Fruit fly (Drosophila melanogaster) whole organism, embryonic: ENCODE measurements around the gene Wwox.
A peak's percentile ranks its signal among the peaks of the same experiment; 100 is the strongest.

ENCODE experiments used
- Atf-2 ChIP-seq: fragments of 200-800 bp; sonication (Bioruptor generic); optimal IDR thresholded peaks from 2 replicates; lab custom pipeline; 2016; ENCODE audit warnings: missing biosample characterization, missing genetic modification characterization
- B-H2 ChIP-seq: fragments of 200-800 bp; sonication (Bioruptor generic); optimal IDR thresholded peaks from 2 replicates; lab custom pipeline; 2018; ENCODE audit warnings: missing biosample characterization, mild to moderate bottlenecking, missing genetic modification characterization
- BEAF-32 ChIP-seq: fragments of 200-800 bp; sonication (Bioruptor generic); optimal IDR thresholded peaks from 3 replicates; lab custom pipeline; 2017; ENCODE audit warnings: missing biosample characterization, missing genetic modification characterization, mild to moderate bottlenecking, moderate library complexity, missing genetic modification reagents
- CG11247 ChIP-seq: fragments of 200-800 bp; sonication (Bioruptor generic); IDR thresholded peaks from 2 replicates; pipeline ENCODE4 v1.3.6; 2022; ENCODE audit warnings: missing biosample characterization, missing genetic modification characterization
- CG11695 ChIP-seq: fragments of 200-800 bp; sonication (Bioruptor generic); IDR thresholded peaks from 3 replicates; pipeline ENCODE4 v1.3.6; 2022; ENCODE audit warnings: missing biosample characterization, missing genetic modification characterization
- CG11696 ChIP-seq: fragments of 200-800 bp; sonication (Bioruptor generic); IDR thresholded peaks from 2 replicates; pipeline ENCODE4 v1.3.6; 2022; ENCODE audit warnings: missing biosample characterization, missing genetic modification characterization
- CG12236 ChIP-seq: fragments of 200-800 bp; sonication (Bioruptor generic); optimal IDR thresholded peaks from 2 replicates; lab custom pipeline; 2016; ENCODE audit warnings: missing biosample characterization, missing genetic modification characterization
- CG13424 ChIP-seq: fragments of 200-800 bp; sonication (Bioruptor generic); optimal IDR thresholded peaks from 2 replicates; lab custom pipeline; 2019; ENCODE audit warnings: missing biosample characterization, mild to moderate bottlenecking, missing genetic modification characterization, moderate library complexity
- CG14014 ChIP-seq: fragments of 200-800 bp; sonication (Bioruptor generic); IDR thresholded peaks from 2 replicates; pipeline ENCODE4 v1.3.6; 2022; ENCODE audit warnings: missing biosample characterization, missing genetic modification characterization
- CG14667 ChIP-seq: fragments of 200-800 bp; sonication (Bioruptor generic); IDR thresholded peaks from 2 replicates; pipeline ENCODE4 v1.3.6; 2022; ENCODE audit warnings: missing biosample characterization, missing genetic modification characterization
- CG15696 ChIP-seq: fragments of 200-800 bp; sonication (Bioruptor generic); optimal IDR thresholded peaks from 2 replicates; lab custom pipeline; 2019; ENCODE audit warnings: missing biosample characterization, mild to moderate bottlenecking, missing genetic modification characterization, moderate library complexity
- CG1602 ChIP-seq: fragments of 200-800 bp; sonication (Bioruptor generic); optimal IDR thresholded peaks from 3 replicates; lab custom pipeline; 2016; ENCODE audit warnings: missing biosample characterization, missing genetic modification characterization
- CG17829 ChIP-seq: fragments of 200-800 bp; optimal IDR thresholded peaks from 2 replicates; lab custom pipeline; 2019; ENCODE audit warnings: missing biosample characterization, mild to moderate bottlenecking, missing genetic modification characterization, moderate library complexity
- CG18011 ChIP-seq: fragments of 200-800 bp; sonication (Bioruptor generic); optimal IDR thresholded peaks from 2 replicates; lab custom pipeline; 2017; ENCODE audit warnings: missing biosample characterization, missing genetic modification characterization, mild to moderate bottlenecking, moderate library complexity, missing genotype
- CG18476 ChIP-seq: fragments of 200-800 bp; sonication (Bioruptor generic); optimal IDR thresholded peaks from 2 replicates; lab custom pipeline; 2016; ENCODE audit warnings: missing biosample characterization, mild to moderate bottlenecking, missing genetic modification characterization
- CG2678 ChIP-seq: fragments of 200-800 bp; sonication (Bioruptor generic); optimal IDR thresholded peaks from 3 replicates; lab custom pipeline; 2019; ENCODE audit warnings: missing biosample characterization, mild to moderate bottlenecking, missing genetic modification characterization, moderate library complexity
- CG31224 ChIP-seq: fragments of 200-800 bp; sonication (Bioruptor generic); IDR thresholded peaks from 2 replicates; pipeline ENCODE4 v1.3.6; 2022; ENCODE audit warnings: missing biosample characterization, missing genetic modification characterization
- CG31365 ChIP-seq: fragments of 200-800 bp; sonication (Bioruptor generic); optimal IDR thresholded peaks from 2 replicates; lab custom pipeline; 2018; ENCODE audit warnings: missing biosample characterization, mild to moderate bottlenecking, missing genetic modification characterization
- CG3847 ChIP-seq: fragments of 200-800 bp; sonication (Bioruptor generic); IDR thresholded peaks from 2 replicates; pipeline ENCODE4 v1.3.6; 2022; ENCODE audit warnings: missing biosample characterization, missing genetic modification characterization
- CG4282 ChIP-seq: fragments of 200-800 bp; sonication (Bioruptor generic); optimal IDR thresholded peaks from 2 replicates; lab custom pipeline; 2016; ENCODE audit warnings: missing biosample characterization, missing genetic modification characterization
- CG6254 ChIP-seq: fragments of 200-800 bp; sonication (Bioruptor generic); optimal IDR thresholded peaks from 3 replicates; lab custom pipeline; 2017; ENCODE audit warnings: mild to moderate bottlenecking, missing biosample characterization, missing genetic modification reagents, missing genetic modification characterization
- CG7271 ChIP-seq: fragments of 200-800 bp; sonication (Bioruptor generic); optimal IDR thresholded peaks from 2 replicates; lab custom pipeline; 2018; ENCODE audit warnings: missing biosample characterization, mild to moderate bottlenecking, missing genetic modification characterization, moderate library complexity
- CG7745 ChIP-seq: fragments of 200-800 bp; sonication (Bioruptor generic); optimal IDR thresholded peaks from 2 replicates; lab custom pipeline; 2018; ENCODE audit warnings: missing biosample characterization, mild to moderate bottlenecking, missing genetic modification characterization, moderate library complexity
- CG7928 ChIP-seq: fragments of 200-800 bp; sonication (Bioruptor generic); optimal IDR thresholded peaks from 2 replicates; lab custom pipeline; 2017; ENCODE audit warnings: missing biosample characterization, mild to moderate bottlenecking, missing genetic modification characterization
- CG8359 ChIP-seq: fragments of 200-800 bp; sonication (Bioruptor generic); optimal IDR thresholded peaks from 2 replicates; lab custom pipeline; 2017; ENCODE audit warnings: missing biosample characterization, mild to moderate bottlenecking, missing genetic modification characterization, borderline replicate concordance
- CG8388 ChIP-seq: fragments of 200-800 bp; sonication (Bioruptor generic); optimal IDR thresholded peaks from 2 replicates; lab custom pipeline; 2019; ENCODE audit warnings: missing biosample characterization, mild to moderate bottlenecking, missing genetic modification characterization, moderate library complexity
- CG8478 ChIP-seq: fragments of >200 bp; optimal IDR thresholded peaks from 2 replicates; lab custom pipeline; 2018
- CG9876 ChIP-seq: fragments of 200-800 bp; sonication (Bioruptor generic); optimal IDR thresholded peaks from 2 replicates; lab custom pipeline; 2016; ENCODE audit warnings: missing biosample characterization, missing genetic modification characterization
- Ets97D ChIP-seq: fragments of 200-800 bp; sonication (Bioruptor generic); optimal IDR thresholded peaks from 3 replicates; lab custom pipeline; 2016; ENCODE audit warnings: missing biosample characterization, missing genetic modification characterization
- H15 ChIP-seq: fragments of 200-800 bp; sonication (Bioruptor generic); IDR thresholded peaks from 3 replicates; pipeline ENCODE4 v1.3.6; 2022; ENCODE audit warnings: missing biosample characterization, missing genetic modification characterization
- HHEX ChIP-seq: fragments of 200-800 bp; sonication (Bioruptor generic); optimal IDR thresholded peaks from 3 replicates; lab custom pipeline; 2017; ENCODE audit warnings: missing biosample characterization, mild to moderate bottlenecking, missing genetic modification characterization, missing genetic modification reagents
- Hr3 ChIP-seq: fragments of 200-800 bp; sonication (Bioruptor generic); optimal IDR thresholded peaks from 3 replicates; lab custom pipeline; 2016; ENCODE audit warnings: missing biosample characterization, missing genetic modification characterization
- Sox100B ChIP-seq: fragments of 200-800 bp; sonication (Bioruptor generic); optimal IDR thresholded peaks from 3 replicates; lab custom pipeline; 2018; ENCODE audit warnings: missing biosample characterization, mild to moderate bottlenecking, missing genetic modification characterization
- Sry-δ ChIP-seq: fragments of 200-800 bp; sonication (Bioruptor generic); optimal IDR thresholded peaks from 2 replicates; lab custom pipeline; 2016; ENCODE audit warnings: missing biosample characterization, missing genetic modification characterization
- cad ChIP-seq: fragments of >200 bp; optimal IDR thresholded peaks from 2 replicates; lab custom pipeline; 2017; ENCODE audit warnings: missing biosample characterization, missing genetic modification characterization
- caup ChIP-seq: fragments of 200-800 bp; sonication (Bioruptor generic); optimal IDR thresholded peaks from 3 replicates; lab custom pipeline; 2017; ENCODE audit warnings: missing biosample characterization, mild to moderate bottlenecking, missing genetic modification characterization, moderate library complexity; ENCODE audit not compliant: severe bottlenecking
- da ChIP-seq: fragments of 200-800 bp; sonication (Bioruptor generic); optimal IDR thresholded peaks from 2 replicates; lab custom pipeline; 2016; ENCODE audit warnings: missing biosample characterization, missing genetic modification characterization
- dati ChIP-seq: fragments of 200-800 bp; sonication (Bioruptor generic); IDR thresholded peaks from 2 replicates; pipeline ENCODE4 v1.3.6; 2022; ENCODE audit warnings: missing biosample characterization, missing genetic modification characterization
- emc ChIP-seq: fragments of 200-800 bp; sonication (Bioruptor generic); optimal IDR thresholded peaks from 2 replicates; lab custom pipeline; 2016; ENCODE audit warnings: missing biosample characterization, missing genetic modification characterization
- gsb-n ChIP-seq: fragments of 200-800 bp; sonication (Bioruptor generic); optimal IDR thresholded peaks from 3 replicates; lab custom pipeline; 2018; ENCODE audit warnings: missing biosample characterization, mild to moderate bottlenecking, missing genetic modification characterization
- inv ChIP-seq: fragments of 200-800 bp; sonication (Bioruptor generic); IDR thresholded peaks from 2 replicates; pipeline ENCODE4 v1.3.6; 2022; ENCODE audit warnings: missing biosample characterization, missing genetic modification characterization; ENCODE audit not compliant: partially characterized antibody
- jumu ChIP-seq: fragments of 200-800 bp; sonication (Bioruptor generic); optimal IDR thresholded peaks from 3 replicates; lab custom pipeline; 2016; ENCODE audit warnings: missing biosample characterization, missing genetic modification characterization
- kni ChIP-seq: fragments of 200-800 bp; sonication (Bioruptor generic); optimal IDR thresholded peaks from 3 replicates; lab custom pipeline; 2017; ENCODE audit warnings: mild to moderate bottlenecking, missing biosample characterization, missing genetic modification reagents, missing genetic modification characterization
- lilli ChIP-seq: fragments of 200-800 bp; sonication (Bioruptor generic); optimal IDR thresholded peaks from 3 replicates; lab custom pipeline; 2016; ENCODE audit warnings: missing biosample characterization, missing genetic modification characterization
- nerfin-1 ChIP-seq: fragments of 200-800 bp; sonication (Bioruptor generic); optimal IDR thresholded peaks from 3 replicates; lab custom pipeline; 2019; ENCODE audit warnings: missing biosample characterization, mild to moderate bottlenecking, missing genetic modification characterization, moderate library complexity
- psq ChIP-seq: fragments of 200-800 bp; sonication (Bioruptor generic); optimal IDR thresholded peaks from 2 replicates; lab custom pipeline; 2017; ENCODE audit warnings: missing biosample characterization, missing genetic modification characterization
- salm ChIP-seq: fragments of 200-800 bp; sonication (Bioruptor generic); optimal IDR thresholded peaks from 2 replicates; lab custom pipeline; 2018; ENCODE audit warnings: missing biosample characterization, mild to moderate bottlenecking, missing genetic modification characterization
- sim ChIP-seq: fragments of 200-800 bp; sonication (Bioruptor generic); IDR thresholded peaks from 2 replicates; pipeline ENCODE4 v1.3.6; 2022; ENCODE audit warnings: missing biosample characterization, missing genetic modification characterization
- so ChIP-seq: fragments of 200-800 bp; sonication (Bioruptor generic); IDR thresholded peaks from 3 replicates; pipeline ENCODE4 v1.3.6; 2022; ENCODE audit warnings: missing biosample characterization, missing genetic modification characterization
- toy ChIP-seq: fragments of 200-800 bp; sonication (Bioruptor generic); IDR thresholded peaks from 2 replicates; pipeline ENCODE4 v1.3.6; 2022; ENCODE audit warnings: missing biosample characterization, missing genetic modification characterization
- trem ChIP-seq: fragments of 200-800 bp; optimal IDR thresholded peaks from 3 replicates; lab custom pipeline; 2019; ENCODE audit warnings: missing biosample characterization, mild to moderate bottlenecking, missing genetic modification characterization, moderate library complexity
- wek ChIP-seq: fragments of 200-800 bp; sonication (Bioruptor generic); optimal IDR thresholded peaks from 3 replicates; lab custom pipeline; 2018; ENCODE audit warnings: missing biosample characterization, mild to moderate bottlenecking, missing genetic modification characterization, moderate library complexity

Wwox gene

dm6 chr2L:8000578-8001040 is 3.5 kb downstream of the Wwox start (continued):
- TF ChIP-seq BEAF-32 (GFP tag; lab: Kevin White, UChicago) (no peak), CG7745 (no peak), kni (GFP tag; lab: Kevin White, UChicago) (no peak), CG17829 (tag; lab: Kevin White, UChicago) (no peak), CG31365 (tag; lab: Kevin White, UChicago) (no peak), CG1602 (GFP tag; lab: Kevin White, UChicago) (no peak), HHEX (GFP tag; lab: Kevin White, UChicago) (peak; percentile 9), CG8478 (lab: Kevin White, UChicago) (no peak), lilli (GFP tag; lab: Kevin White, UChicago) (peak; percentile 68), da (GFP tag; lab: Kevin White, UChicago) (no peak), CG12236 (GFP tag; lab: Kevin White, UChicago) (no peak), toy (GFP tag; lab: Robert Waterston, UW) (no peak), Sox100B (no peak), CG11696 (no peak), dati (GFP tag; lab: Robert Waterston, UW) (no peak), CG8388 (GFP tag; lab: Kevin White, UChicago) (no peak), emc (GFP tag; lab: Kevin White, UChicago) (peak; percentile 19), CG6254 (GFP tag; lab: Kevin White, UChicago) (no peak), Ets97D (GFP tag; lab: Kevin White, UChicago) (no peak), B-H2 (GFP tag; lab: Kevin White, UChicago) (no peak), CG2678 (peak; percentile 45), nerfin-1 (tag; lab: Kevin White, UChicago) (peak; percentile 95), caup (GFP tag; lab: Kevin White, UChicago) (peak; percentile 25), CG18011 (GFP tag; lab: Kevin White, UChicago) (no peak), Atf-2 (GFP tag; lab: Kevin White, UChicago) (peak; percentile 25), gsb-n (no peak), CG14667 (no peak), so (GFP tag; lab: Robert Waterston, UW) (no peak), CG9876 (GFP tag; lab: Kevin White, UChicago) (no peak), CG18476 (GFP tag; lab: Kevin White, UChicago) (no peak), CG13424 (no peak), CG14014 (GFP tag; lab: Robert Waterston, UW) (no peak; the same call in 1 of the 2 replicates), jumu (GFP tag; lab: Kevin White, UChicago) (no peak), CG31224 (0 out of 2 replicates have a peak, but pooled peaks have one; percentile 19), CG8359 (GFP tag; lab: Kevin White, UChicago) (no peak), psq (no peak), CG15696 (no peak), trem (tag; lab: Kevin White, UChicago) (no peak), CG11695 (GFP tag; lab: Robert Waterston, UW) (no peak), salm (tag; lab: Kevin White, UChicago) (no peak), Hr3 (GFP tag; lab: Kevin White, UChicago) (no peak), cad (GFP tag; lab: Kevin White, UChicago) (no peak), CG7271 (tag; lab: Kevin White, UChicago) (no peak), sim (GFP tag; lab: Robert Waterston, UW) (no peak), wek (GFP tag; lab: Kevin White, UChicago) (no peak), Sry-δ (GFP tag; lab: Kevin White, UChicago) (no peak), CG3847 (GFP tag; lab: Robert Waterston, UW) (peak; percentile 47), CG4282 (GFP tag; lab: Kevin White, UChicago) (no peak), CG11247 (GFP tag; lab: Robert Waterston, UW) (no peak), CG7928 (GFP tag; lab: Kevin White, UChicago) (peak; percentile 8), H15 (GFP tag; lab: Robert Waterston, UW) (no peak), inv (GFP tag; lab: Robert Waterston, UW) (no peak)
